Fruit fly (Drosophila melanogaster): ENCODE measurements around the gene CG13101.

The CG13101 gene

DNA sequence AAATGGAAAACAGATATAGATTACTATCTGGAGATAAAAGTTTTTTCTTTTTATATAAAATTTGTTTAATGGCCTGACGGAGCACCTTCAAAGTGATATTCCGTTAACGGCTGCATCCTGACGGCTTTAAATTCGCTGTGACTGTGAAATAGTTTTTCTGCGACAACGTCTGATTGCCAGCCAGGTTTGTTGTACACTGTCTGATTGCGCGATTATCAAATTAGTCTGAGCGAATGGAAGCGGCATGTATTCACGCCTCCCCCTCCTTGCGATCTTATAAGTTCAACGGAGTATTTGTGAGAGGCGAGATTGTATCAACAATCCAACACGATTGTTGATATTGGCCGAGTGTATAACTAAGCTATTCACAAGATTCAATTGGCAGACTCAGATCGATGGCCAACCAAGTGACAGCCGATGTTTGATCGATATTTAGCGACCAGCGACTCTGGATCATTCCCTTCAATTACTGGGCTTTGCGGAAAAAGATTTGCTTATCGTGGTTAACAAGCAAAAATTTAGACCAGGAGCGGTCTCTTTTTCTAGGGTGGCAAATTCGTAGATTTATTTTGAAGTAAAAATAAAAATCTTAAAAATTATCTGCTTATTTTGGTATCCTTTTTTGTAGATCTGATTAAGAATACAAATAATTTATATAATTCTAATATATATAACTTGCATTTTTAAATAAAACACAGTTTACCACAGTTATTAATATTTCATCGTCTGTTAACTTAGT lies 28.9 kb downstream of the CG13101 start:
- TF ChIP-seq CG11617 (GFP tag; optimal IDR thresholded peaks at IDR 0.05), result no peak
- TF ChIP-seq cic (GFP tag; optimal IDR thresholded peaks at IDR 0.05), result peak; percentile 74
- peak; percentile 66 for TF ChIP-seq Mnt (GFP tag; optimal IDR thresholded peaks at IDR 0.05)
- TF ChIP-seq CG7101 (tag; optimal IDR thresholded peaks at IDR 0.05), result no peak
- no peak for TF ChIP-seq ovo (GFP tag; optimal IDR thresholded peaks at IDR 0.05)
- TF ChIP-seq CG1620 (GFP tag; optimal IDR thresholded peaks at IDR 0.05), result no peak
- no peak for TF ChIP-seq toe (GFP tag; optimal IDR thresholded peaks at IDR 0.05)
- no peak for TF ChIP-seq bab1 (GFP tag; optimal IDR thresholded peaks at IDR 0.05)
- peak; percentile 15 for TF ChIP-seq CG33017 (tag; optimal IDR thresholded peaks at IDR 0.05)
- no peak for TF ChIP-seq CG14711 (tag; optimal IDR thresholded peaks at IDR 0.05)
- TF ChIP-seq Hr96 (GFP tag; optimal IDR thresholded peaks at IDR 0.05), result no peak
- no peak for TF ChIP-seq CG5204 (GFP tag; optimal IDR thresholded peaks at IDR 0.05)
- TF ChIP-seq Crg-1 (GFP tag; optimal IDR thresholded peaks at IDR 0.05), result peak; percentile 16
- TF ChIP-seq Clk (GFP tag; optimal IDR thresholded peaks at IDR 0.05), result no peak
- TF ChIP-seq cnc (optimal IDR thresholded peaks at IDR 0.05), result no peak
- TF ChIP-seq kay (GFP tag; ENCODE audit: borderline replicate concordance), result peak; percentile 14
- no peak for TF ChIP-seq pad (GFP tag; optimal IDR thresholded peaks at IDR 0.05)
- no peak for TF ChIP-seq CG12768 (GFP tag; optimal IDR thresholded peaks at IDR 0.05)
- no peak for TF ChIP-seq tj (GFP tag; optimal IDR thresholded peaks at IDR 0.05)
- no peak for TF ChIP-seq CG7045 (GFP tag; optimal IDR thresholded peaks at IDR 0.05)

DNA sequence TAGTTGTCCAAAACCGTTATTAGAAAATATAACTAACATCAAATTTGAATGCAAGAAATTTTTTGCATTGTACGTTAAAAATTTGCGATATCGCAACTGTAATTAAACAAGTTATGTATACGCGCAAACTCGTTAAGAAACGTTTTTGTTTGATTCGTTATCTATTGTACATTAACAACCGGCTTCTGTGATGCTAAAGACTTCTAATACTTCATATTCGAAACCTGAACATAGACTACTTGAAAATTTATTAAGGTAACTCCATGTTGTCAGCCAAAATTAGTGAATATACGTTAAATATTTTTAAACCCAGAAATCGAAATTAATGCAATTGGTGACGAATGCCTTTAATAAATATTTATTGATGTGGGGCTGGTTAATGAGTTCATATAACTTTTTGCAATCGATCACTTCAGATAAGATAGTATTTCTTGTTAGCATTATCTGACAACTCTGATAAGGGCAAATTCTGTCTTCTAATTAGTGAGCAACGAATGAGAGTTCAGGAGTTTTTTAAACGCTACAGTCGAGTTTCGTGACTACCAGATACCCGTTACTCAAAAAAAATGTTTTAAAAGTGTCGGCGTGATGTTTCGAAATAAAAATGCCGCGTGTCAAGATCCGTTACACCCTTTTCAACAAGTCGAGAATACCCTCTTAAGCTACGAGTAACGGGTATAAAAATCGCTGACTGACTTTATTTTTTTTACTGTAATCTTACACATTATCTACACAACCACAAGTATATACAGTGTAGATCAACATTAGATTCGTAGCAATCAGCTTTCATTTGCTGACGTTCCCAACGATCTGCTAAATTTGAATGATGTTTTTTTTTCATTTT lies 32.3 kb downstream of the CG13101 start:
- TF ChIP-seq CG1620 (GFP tag; optimal IDR thresholded peaks at IDR 0.05) (no peak), CG11617 (GFP tag; optimal IDR thresholded peaks at IDR 0.05) (peak; percentile 11), toe (GFP tag; optimal IDR thresholded peaks at IDR 0.05) (no peak), Crg-1 (GFP tag; optimal IDR thresholded peaks at IDR 0.05) (no peak), Hr96 (GFP tag; optimal IDR thresholded peaks at IDR 0.05) (no peak), CG33017 (tag; optimal IDR thresholded peaks at IDR 0.05) (peak; percentile 72), kay (GFP tag; ENCODE audit: borderline replicate concordance) (peak; percentile 96), tj (GFP tag; optimal IDR thresholded peaks at IDR 0.05) (peak; percentile 73), ovo (GFP tag; optimal IDR thresholded peaks at IDR 0.05) (peak; percentile 37), bab1 (GFP tag; optimal IDR thresholded peaks at IDR 0.05) (no peak), CG7101 (tag; optimal IDR thresholded peaks at IDR 0.05) (peak; percentile 56), Clk (GFP tag; optimal IDR thresholded peaks at IDR 0.05) (no peak), Mnt (GFP tag; optimal IDR thresholded peaks at IDR 0.05) (no peak), cnc (optimal IDR thresholded peaks at IDR 0.05) (no peak), CG7045 (GFP tag; optimal IDR thresholded peaks at IDR 0.05) (no peak), pad (GFP tag; optimal IDR thresholded peaks at IDR 0.05) (peak; percentile 4), CG12768 (GFP tag; optimal IDR thresholded peaks at IDR 0.05) (peak; percentile 53), CG14711 (tag; optimal IDR thresholded peaks at IDR 0.05) (no peak), CG5204 (GFP tag; optimal IDR thresholded peaks at IDR 0.05) (peak; percentile 44), cic (GFP tag; optimal IDR thresholded peaks at IDR 0.05) (peak; percentile 67)

DNA sequence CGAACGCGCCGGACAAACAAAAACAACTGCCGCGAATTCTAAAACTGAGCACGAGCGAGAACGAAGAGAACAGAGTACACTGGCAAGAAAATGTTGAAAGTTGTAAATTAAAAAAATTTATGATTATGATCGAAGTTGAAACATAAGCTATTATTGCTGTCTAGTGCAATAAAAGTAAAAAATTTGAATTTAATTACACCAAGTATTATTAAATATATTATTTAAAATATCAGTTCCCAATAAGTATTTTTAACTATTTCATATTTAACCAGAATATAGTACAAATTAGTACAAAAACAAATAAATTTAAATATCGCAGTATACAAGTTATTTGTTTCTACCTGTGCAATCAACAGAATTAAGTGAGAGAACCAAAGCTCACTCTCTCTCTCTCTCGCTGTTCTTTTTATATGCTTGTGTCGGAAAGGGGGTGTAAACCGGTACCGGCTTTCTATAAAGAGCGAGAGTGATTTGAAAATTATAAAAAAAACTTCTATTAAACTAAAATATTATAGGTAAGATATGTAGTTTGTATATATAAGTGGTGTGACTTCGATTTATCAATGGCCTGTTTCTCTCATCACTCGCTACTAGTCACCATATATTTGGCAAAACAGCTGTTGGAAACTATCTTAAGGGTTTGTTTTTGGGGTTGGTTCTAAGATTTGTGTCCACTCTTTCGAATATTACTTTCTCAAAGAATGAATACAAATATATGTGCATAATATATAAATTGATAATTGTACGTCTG lies 33.3 kb downstream of the CG13101 start, which contains the start of gene C1GalTA:
Gene C1GalTA, minus strand, starts transcription at position 33 of the 751 bp plus-strand sequence.
- TF ChIP-seq Clk (GFP tag; optimal IDR thresholded peaks at IDR 0.05) (peak; percentile 88), CG14711 (tag; optimal IDR thresholded peaks at IDR 0.05) (peak; percentile 97), Hr96 (GFP tag; optimal IDR thresholded peaks at IDR 0.05) (peak; percentile 64), kay (GFP tag; ENCODE audit: borderline replicate concordance) (peak; percentile 67), cic (GFP tag; optimal IDR thresholded peaks at IDR 0.05) (peak; percentile 91), cnc (optimal IDR thresholded peaks at IDR 0.05) (no peak), CG7045 (GFP tag; optimal IDR thresholded peaks at IDR 0.05) (peak; percentile 98), CG12768 (GFP tag; optimal IDR thresholded peaks at IDR 0.05) (peak; percentile 98), CG5204 (GFP tag; optimal IDR thresholded peaks at IDR 0.05) (peak; percentile 72), ovo (GFP tag; optimal IDR thresholded peaks at IDR 0.05) (peak; percentile 74), CG7101 (tag; optimal IDR thresholded peaks at IDR 0.05) (peak; percentile 99), CG1620 (GFP tag; optimal IDR thresholded peaks at IDR 0.05) (peak; percentile 35), pad (GFP tag; optimal IDR thresholded peaks at IDR 0.05) (peak; percentile 89), toe (GFP tag; optimal IDR thresholded peaks at IDR 0.05) (peak; percentile 48), Crg-1 (GFP tag; optimal IDR thresholded peaks at IDR 0.05) (peak; percentile 90), tj (GFP tag; optimal IDR thresholded peaks at IDR 0.05) (peak; percentile 84), bab1 (GFP tag; optimal IDR thresholded peaks at IDR 0.05) (peak; percentile 99), CG33017 (tag; optimal IDR thresholded peaks at IDR 0.05) (peak; percentile 99), Mnt (GFP tag; optimal IDR thresholded peaks at IDR 0.05) (peak; percentile 66), CG11617 (GFP tag; optimal IDR thresholded peaks at IDR 0.05) (peak; percentile 99)

DNA sequence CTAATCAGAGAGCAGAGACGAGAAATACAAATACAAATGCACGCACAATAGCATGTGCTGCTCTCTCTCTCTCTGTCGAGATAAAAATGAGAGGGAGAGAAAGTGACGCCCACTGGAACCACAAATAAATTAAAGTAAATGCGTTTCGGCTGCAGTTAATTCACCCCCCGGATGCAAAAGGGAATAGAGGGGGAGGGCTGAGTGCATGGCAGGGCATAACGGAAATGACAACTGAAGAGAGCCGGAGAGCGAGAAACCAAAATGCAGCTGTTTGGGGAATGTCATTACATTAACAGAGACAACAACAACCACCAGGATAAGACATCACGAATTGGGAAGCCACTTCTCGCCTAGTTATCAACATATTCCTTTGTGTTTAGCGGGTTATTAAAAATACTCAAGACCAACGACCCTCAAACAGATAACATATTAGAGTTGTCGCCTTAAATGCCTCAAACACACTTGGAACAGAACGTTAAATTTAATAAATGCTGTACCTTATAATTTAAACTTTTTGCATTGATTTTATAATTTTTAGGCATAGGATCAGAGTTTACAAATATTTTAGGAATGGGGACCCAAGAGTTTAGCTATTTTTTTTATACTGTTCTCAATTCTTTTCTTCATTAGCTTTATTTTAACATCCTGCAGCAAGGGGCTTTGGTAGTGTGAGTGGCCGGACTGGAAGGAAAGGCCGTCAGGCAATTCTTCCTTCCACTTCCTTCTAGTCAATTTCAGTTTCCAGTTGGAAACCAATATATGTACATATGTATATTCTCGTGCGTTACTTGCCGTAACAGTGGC lies 34.6 kb downstream of the CG13101 start:
- TF ChIP-seq pad (GFP tag; optimal IDR thresholded peaks at IDR 0.05), result peak; percentile 77
- no peak for TF ChIP-seq CG5204 (GFP tag; optimal IDR thresholded peaks at IDR 0.05)
- no peak for TF ChIP-seq CG7101 (tag; optimal IDR thresholded peaks at IDR 0.05)
- TF ChIP-seq CG11617 (GFP tag; optimal IDR thresholded peaks at IDR 0.05), result peak; percentile 6
- TF ChIP-seq cic (GFP tag; optimal IDR thresholded peaks at IDR 0.05), result peak; percentile 77
- TF ChIP-seq Mnt (GFP tag; optimal IDR thresholded peaks at IDR 0.05), result peak; percentile 60
- TF ChIP-seq bab1 (GFP tag; optimal IDR thresholded peaks at IDR 0.05), result no peak
- peak; percentile 66 for TF ChIP-seq ovo (GFP tag; optimal IDR thresholded peaks at IDR 0.05)
- peak; percentile 22 for TF ChIP-seq CG12768 (GFP tag; optimal IDR thresholded peaks at IDR 0.05)

All from whole organism, adult.